Fruit fly (Drosophila melanogaster) whole organism, embryonic: Measurements from ENCODE around the gene PGRP-LA.

Experiments used
- BtbVII ChIP-seq: fragments of 200-800 bp; sonication (Bioruptor generic); optimal IDR thresholded peaks from 3 replicates; lab custom pipeline; 2017; ENCODE audit warnings: missing biosample characterization, mild to moderate bottlenecking, missing genetic modification characterization
- CG10267 ChIP-seq: fragments of 200-800 bp; sonication (Bioruptor generic); optimal IDR thresholded peaks from 2 replicates; lab custom pipeline; 2018; ENCODE audit warnings: missing biosample characterization, mild to moderate bottlenecking, missing genetic modification characterization, moderate library complexity
- CG10274 ChIP-seq: fragments of 200-800 bp; sonication (Bioruptor generic); optimal IDR thresholded peaks from 3 replicates; lab custom pipeline; 2017; ENCODE audit warnings: missing biosample characterization, mild to moderate bottlenecking, missing genetic modification characterization
- CG10321 ChIP-seq: fragments of 200-800 bp; sonication (Bioruptor generic); IDR thresholded peaks from 2 replicates; pipeline ENCODE4 v1.3.6; 2022; ENCODE audit warnings: missing biosample characterization, missing genetic modification characterization
- CG10366 ChIP-seq: fragments of 200-800 bp; sonication (Bioruptor generic); IDR thresholded peaks from 2 replicates; pipeline ENCODE4 v1.3.6; 2022; ENCODE audit warnings: missing biosample characterization, missing genetic modification characterization
- CG10431 ChIP-seq: fragments of 200-800 bp; sonication (Bioruptor generic); optimal IDR thresholded peaks from 3 replicates; lab custom pipeline; 2018; ENCODE audit warnings: missing biosample characterization, mild to moderate bottlenecking, missing genetic modification characterization
- CG12659 ChIP-seq: fragments of 200-800 bp; sonication (Bioruptor generic); optimal IDR thresholded peaks from 3 replicates; lab custom pipeline; 2017; ENCODE audit warnings: mild to moderate bottlenecking, missing biosample characterization, missing genetic modification reagents, missing genetic modification characterization
- CG12744 ChIP-seq: fragments of 200-800 bp; sonication (Bioruptor generic); optimal IDR thresholded peaks from 2 replicates; lab custom pipeline; 2016; ENCODE audit warnings: missing biosample characterization, missing genetic modification characterization
- CG13287 ChIP-seq: fragments of 200-800 bp; sonication (Bioruptor generic); IDR thresholded peaks from 2 replicates; pipeline ENCODE4 v1.3.6; 2022; ENCODE audit warnings: missing biosample characterization, missing genetic modification characterization; ENCODE audit not compliant: partially characterized antibody
- CG14710 ChIP-seq: fragments of 200-800 bp; sonication (Bioruptor generic); optimal IDR thresholded peaks from 3 replicates; lab custom pipeline; 2019; ENCODE audit warnings: missing biosample characterization, mild to moderate bottlenecking, missing genetic modification characterization, moderate library complexity
- CG15601 ChIP-seq: fragments of 200-800 bp; sonication (Bioruptor generic); optimal IDR thresholded peaks from 3 replicates; lab custom pipeline; 2019; ENCODE audit warnings: missing biosample characterization, mild to moderate bottlenecking, missing genetic modification characterization, moderate library complexity
- CG16779 ChIP-seq: fragments of 200-800 bp; sonication (Bioruptor generic); IDR thresholded peaks from 2 replicates; pipeline ENCODE4 v1.3.6; 2022; ENCODE audit warnings: missing biosample characterization, missing genetic modification characterization
- CG17385 ChIP-seq: fragments of 200-800 bp; sonication (Bioruptor generic); optimal IDR thresholded peaks from 3 replicates; lab custom pipeline; 2018; ENCODE audit warnings: missing biosample characterization, mild to moderate bottlenecking, missing genetic modification characterization
- CG30403 ChIP-seq: fragments of 200-800 bp; sonication (Bioruptor generic); optimal IDR thresholded peaks from 3 replicates; lab custom pipeline; 2016; ENCODE audit warnings: missing biosample characterization, missing genetic modification characterization
- CG33213 ChIP-seq: fragments of 200-800 bp; sonication (Bioruptor generic); optimal IDR thresholded peaks from 3 replicates; lab custom pipeline; 2016; ENCODE audit warnings: missing biosample characterization, missing genetic modification characterization
- CG4360 ChIP-seq: fragments of 200-800 bp; sonication (Bioruptor generic); IDR thresholded peaks from 2 replicates; pipeline ENCODE4 v1.3.6; 2022; ENCODE audit warnings: missing biosample characterization, missing genetic modification characterization
- CG6683 ChIP-seq: fragments of 200-800 bp; sonication (Bioruptor generic); optimal IDR thresholded peaks from 2 replicates; lab custom pipeline; 2017; ENCODE audit warnings: missing biosample characterization, mild to moderate bottlenecking, missing genetic modification characterization, missing genetic modification reagents
- CG6813 ChIP-seq: fragments of 200-800 bp; sonication (Bioruptor generic); optimal IDR thresholded peaks from 2 replicates; lab custom pipeline; 2017; ENCODE audit warnings: missing biosample characterization, missing genetic modification characterization, mild to moderate bottlenecking, moderate library complexity, missing genetic modification reagents
- CG7745 ChIP-seq: fragments of 200-800 bp; sonication (Bioruptor generic); optimal IDR thresholded peaks from 2 replicates; lab custom pipeline; 2018; ENCODE audit warnings: missing biosample characterization, mild to moderate bottlenecking, missing genetic modification characterization, moderate library complexity
- CG7987 ChIP-seq: fragments of 200-800 bp; sonication (Bioruptor generic); optimal IDR thresholded peaks from 2 replicates; lab custom pipeline; 2018; ENCODE audit warnings: missing biosample characterization, mild to moderate bottlenecking, missing genetic modification characterization, moderate library complexity
- CG8089 ChIP-seq: fragments of 200-800 bp; sonication (Bioruptor generic); optimal IDR thresholded peaks from 3 replicates; lab custom pipeline; 2016; ENCODE audit warnings: missing biosample characterization, missing genetic modification characterization
- CG9215 ChIP-seq: fragments of 200-800 bp; sonication (Bioruptor generic); IDR thresholded peaks from 2 replicates; pipeline ENCODE4 v1.3.6; 2022; ENCODE audit warnings: missing biosample characterization, missing genetic modification characterization
- CG9727 ChIP-seq: fragments of 200-800 bp; sonication (Bioruptor generic); optimal IDR thresholded peaks from 3 replicates; lab custom pipeline; 2017; ENCODE audit warnings: missing biosample characterization, mild to moderate bottlenecking, missing genetic modification characterization
- Dll ChIP-seq: fragments of 200-800 bp; sonication (Bioruptor generic); IDR thresholded peaks from 4 replicates; pipeline ENCODE4 v1.3.6; 2022; ENCODE audit warnings: missing biosample characterization, missing genetic modification characterization; ENCODE audit not compliant: partially characterized antibody
- Dp ChIP-seq: fragments of 200-800 bp; sonication (Bioruptor generic); optimal IDR thresholded peaks from 2 replicates; lab custom pipeline; 2018; ENCODE audit warnings: missing biosample characterization, mild to moderate bottlenecking, missing genetic modification characterization, moderate library complexity
- Drgx ChIP-seq: fragments of 200-800 bp; sonication (Bioruptor generic); IDR thresholded peaks from 2 replicates; pipeline ENCODE4 v1.3.6; 2022; ENCODE audit warnings: missing biosample characterization, missing genetic modification characterization
- Ets65A ChIP-seq: fragments of 200-800 bp; sonication (Bioruptor generic); peaks from one replicate; lab custom pipeline; 2016; ENCODE audit warnings: missing biosample characterization, missing genetic modification characterization
- Mes4 ChIP-seq: fragments of 200-800 bp; sonication (Bioruptor generic); optimal IDR thresholded peaks from 2 replicates; lab custom pipeline; 2016; ENCODE audit warnings: missing biosample characterization, missing genetic modification characterization
- Myb ChIP-seq: fragments of 200-800 bp; sonication (Bioruptor generic); optimal IDR thresholded peaks from 2 replicates; lab custom pipeline; 2016; ENCODE audit warnings: missing biosample characterization, missing genetic modification characterization
- Optix ChIP-seq: fragments of 200-800 bp; sonication (Bioruptor generic); IDR thresholded peaks from 3 replicates; pipeline ENCODE4 v1.3.6; 2022; ENCODE audit warnings: missing biosample characterization, missing genetic modification characterization
- Rfx ChIP-seq: fragments of 200-800 bp; sonication (Bioruptor generic); IDR thresholded peaks from 2 replicates; pipeline ENCODE4 v1.3.6; 2022; ENCODE audit warnings: missing biosample characterization, missing genetic modification characterization
- Sry-β ChIP-seq: fragments of 200-800 bp; sonication (Bioruptor generic); optimal IDR thresholded peaks from 2 replicates; lab custom pipeline; 2018; ENCODE audit warnings: missing biosample characterization, mild to moderate bottlenecking, missing genetic modification characterization, moderate library complexity
- amos ChIP-seq: fragments of 200-800 bp; sonication (Bioruptor generic); IDR thresholded peaks from 2 replicates; pipeline ENCODE4 v1.3.6; 2022; ENCODE audit warnings: missing biosample characterization, missing genetic modification characterization; ENCODE audit not compliant: partially characterized antibody
- ara ChIP-seq: fragments of 200-800 bp; sonication (Bioruptor generic); IDR thresholded peaks from 2 replicates; pipeline ENCODE4 v1.3.6; 2022; ENCODE audit warnings: missing biosample characterization, missing genetic modification characterization
- crol ChIP-seq: fragments of 200-800 bp; sonication (Bioruptor generic); IDR thresholded peaks from 2 replicates; pipeline ENCODE4 v1.3.6; 2022; ENCODE audit warnings: missing biosample characterization, missing genetic modification characterization
- dan ChIP-seq: fragments of 200-800 bp; sonication (Bioruptor generic); IDR thresholded peaks from 2 replicates; pipeline ENCODE4 v1.3.6; 2022; ENCODE audit warnings: missing biosample characterization, missing genetic modification characterization
- gfzf ChIP-seq: fragments of 200-800 bp; sonication (Bioruptor generic); optimal IDR thresholded peaks from 2 replicates; lab custom pipeline; 2016; ENCODE audit warnings: missing biosample characterization, mild to moderate bottlenecking, missing genetic modification characterization, moderate library complexity
- gsb-n ChIP-seq: fragments of 200-800 bp; sonication (Bioruptor generic); optimal IDR thresholded peaks from 3 replicates; lab custom pipeline; 2018; ENCODE audit warnings: missing biosample characterization, mild to moderate bottlenecking, missing genetic modification characterization
- her ChIP-seq: fragments of 200-800 bp; sonication (Bioruptor generic); optimal IDR thresholded peaks from 2 replicates; lab custom pipeline; 2016; ENCODE audit warnings: missing biosample characterization, missing genetic modification characterization
- jumu ChIP-seq: fragments of 200-800 bp; sonication (Bioruptor generic); optimal IDR thresholded peaks from 3 replicates; lab custom pipeline; 2016; ENCODE audit warnings: missing biosample characterization, missing genetic modification characterization
- lbe ChIP-seq: fragments of 200-800 bp; sonication (Bioruptor generic); optimal IDR thresholded peaks from 2 replicates; lab custom pipeline; 2016; ENCODE audit warnings: missing biosample characterization, mild to moderate bottlenecking, missing genetic modification characterization
- lov ChIP-seq, 2 experiments: fragments of 200-800 bp in 1 of 2; fragments of >200 bp in 1 of 2; sonication (Bioruptor generic) in 1 of 2; IDR thresholded peaks in 1 of 2; optimal IDR thresholded peaks in 1 of 2; 2 replicates in 1 of 2; 3 replicates in 1 of 2; pipeline versions ENCODE4 v1.3.6 to Lab custom; 2017 to 2022; ENCODE audit warnings: missing biosample characterization in 1 of 2, missing genetic modification characterization in 1 of 2
- luna ChIP-seq: fragments of 200-800 bp; sonication (Bioruptor generic); optimal IDR thresholded peaks from 2 replicates; lab custom pipeline; 2016; ENCODE audit warnings: missing biosample characterization, missing genetic modification characterization
- mld ChIP-seq: fragments of 200-800 bp; sonication (Bioruptor generic); IDR thresholded peaks from 3 replicates; pipeline ENCODE4 v1.3.6; 2022; ENCODE audit warnings: missing biosample characterization, missing genetic modification characterization; ENCODE audit not compliant: partially characterized antibody
- nerfin-2 ChIP-seq: fragments of 200-800 bp; sonication (Bioruptor generic); IDR thresholded peaks from 2 replicates; pipeline ENCODE4 v1.3.6; 2022; ENCODE audit warnings: missing biosample characterization, missing genetic modification characterization; ENCODE audit not compliant: partially characterized antibody
- otp ChIP-seq: fragments of 200-800 bp; sonication (Bioruptor generic); IDR thresholded peaks from 3 replicates; pipeline ENCODE4, ENCODE4 v1.3.6; 2022; ENCODE audit warnings: missing biosample characterization, missing genetic modification characterization
- pan ChIP-seq, 4 experiments: fragments of >200 bp in 3 of 4; fragments of 200-800 bp in 1 of 4; sonication (Bioruptor generic) in 1 of 4; optimal IDR thresholded peaks in 3 of 4; IDR thresholded peaks in 1 of 4; 2 replicates each; pipeline versions ENCODE4 v1.3.6 to Lab custom; 2017 to 2022; ENCODE audit warnings: missing biosample characterization in 2 of 4, missing genetic modification characterization in 2 of 4, mixed read lengths in 1 of 4
- psq ChIP-seq: fragments of 200-800 bp; sonication (Bioruptor generic); optimal IDR thresholded peaks from 2 replicates; lab custom pipeline; 2017; ENCODE audit warnings: missing biosample characterization, missing genetic modification characterization
- twi ChIP-seq: fragments of 200-800 bp; optimal IDR thresholded peaks from 2 replicates; lab custom pipeline; 2019; ENCODE audit warnings: missing biosample characterization, mild to moderate bottlenecking, missing genetic modification characterization, moderate library complexity
- zfh2 ChIP-seq: fragments of 200-800 bp; sonication (Bioruptor generic); optimal IDR thresholded peaks from 2 replicates; lab custom pipeline; 2016; ENCODE audit warnings: missing biosample characterization, missing genetic modification characterization

The PGRP-LA gene

DNA sequence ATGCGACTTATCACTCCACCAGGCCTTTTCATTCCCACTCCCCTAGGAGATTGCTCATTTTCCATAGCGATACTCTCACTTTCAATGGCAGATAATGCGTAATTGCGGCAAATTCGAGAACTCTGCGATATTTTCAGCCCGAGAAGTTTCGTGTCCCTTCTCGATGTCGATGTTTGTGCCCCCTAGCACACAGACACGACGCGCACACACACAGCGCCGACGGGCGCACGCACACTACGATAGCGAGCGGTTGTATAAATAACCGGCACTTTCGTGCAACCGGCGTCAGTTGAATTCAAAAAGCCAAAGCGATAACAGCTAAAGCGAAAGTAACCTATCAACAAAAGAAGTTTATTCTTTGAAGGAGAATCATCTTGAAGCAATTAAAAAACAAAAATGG lies 47.5 kb downstream of the PGRP-LA start, which contains the start of gene Hsp23 (continued):
- no peak for TF ChIP-seq luna (GFP tag; lab: Kevin White, UChicago)
- TF ChIP-seq crol: no peak
- no peak for TF ChIP-seq otp (GFP tag; lab: Robert Waterston, UW)
- TF ChIP-seq psq: no peak
- no peak for TF ChIP-seq Dp (GFP tag; lab: Kevin White, UChicago)
- no peak for TF ChIP-seq CG9727 (GFP tag; lab: Kevin White, UChicago)
- no peak for TF ChIP-seq Ets65A (GFP tag; lab: Kevin White, UChicago)
- no peak for TF ChIP-seq pan (optimal IDR thresholded peaks at IDR 0.05; lab: Kevin White, UChicago)
- no peak for TF ChIP-seq pan (GFP tag; optimal IDR thresholded peaks at IDR 0.05 in 1 of 2, IDR thresholded peaks at IDR 0.05 in 1 of 2)
- no peak for TF ChIP-seq CG16779 (GFP tag; lab: Robert Waterston, UW)
- TF ChIP-seq CG33213: no peak
- no peak for TF ChIP-seq Sry-β (GFP tag; lab: Kevin White, UChicago)
- TF ChIP-seq CG17385: no peak
- TF ChIP-seq twi (tag; lab: Kevin White, UChicago): no peak
- peak; percentile 51; the same call in 1 of the 2 replicates for TF ChIP-seq CG13287 (GFP tag; lab: Robert Waterston, UW)
- no peak for TF ChIP-seq CG6813
- no peak for TF ChIP-seq CG30403
- no peak for TF ChIP-seq BtbVII (GFP tag; lab: Kevin White, UChicago)
- no peak for TF ChIP-seq Myb (GFP tag; lab: Kevin White, UChicago)
- TF ChIP-seq Rfx (GFP tag; lab: Robert Waterston, UW): peak; percentile 24; the same call in 1 of the 2 replicates
- TF ChIP-seq CG8089 (GFP tag; lab: Kevin White, UChicago): no peak
- TF ChIP-seq CG6683 (GFP tag; lab: Kevin White, UChicago): no peak
- no peak for TF ChIP-seq CG7987 (GFP tag; lab: Kevin White, UChicago)
- TF ChIP-seq her (GFP tag; lab: Kevin White, UChicago): no peak
- TF ChIP-seq CG14710 (tag; lab: Kevin White, UChicago): no peak
- no peak for TF ChIP-seq CG10267 (tag; lab: Kevin White, UChicago)
- no peak for TF ChIP-seq CG10321 (GFP tag; lab: Robert Waterston, UW)
- peak; percentile 65 for TF ChIP-seq lbe (GFP tag; lab: Kevin White, UChicago)
- no peak for TF ChIP-seq gfzf (GFP tag; lab: Kevin White, UChicago)
- TF ChIP-seq ara (GFP tag; lab: Robert Waterston, UW): no peak
- no peak for TF ChIP-seq CG10431
- TF ChIP-seq CG10366 (GFP tag; lab: Robert Waterston, UW): no peak
- peak; percentile 41 for TF ChIP-seq CG15601 (tag; lab: Kevin White, UChicago)
- no peak for TF ChIP-seq jumu (GFP tag; lab: Kevin White, UChicago)
- peak; percentile 6; the same call in 1 of the 2 replicates for TF ChIP-seq Drgx (GFP tag; lab: Robert Waterston, UW)
- TF ChIP-seq CG9215 (GFP tag; lab: Robert Waterston, UW): no peak
- no peak for TF ChIP-seq gsb-n (tag; lab: Kevin White, UChicago)
- TF ChIP-seq CG4360: no peak
- no peak for TF ChIP-seq lov (optimal IDR thresholded peaks at IDR 0.05; lab: Kevin White, UChicago)
- no peak for TF ChIP-seq lov (GFP tag; IDR thresholded peaks at IDR 0.05; lab: Robert Waterston, UW)
- TF ChIP-seq Mes4 (GFP tag; lab: Kevin White, UChicago): no peak
- peak; percentile 37; the same call in 1 of the 2 replicates for TF ChIP-seq amos (GFP tag; lab: Robert Waterston, UW)
- TF ChIP-seq Optix (GFP tag; lab: Robert Waterston, UW): no peak
- no peak for TF ChIP-seq zfh2 (GFP tag; lab: Kevin White, UChicago)
- no peak for TF ChIP-seq dan (GFP tag; lab: Robert Waterston, UW)
- no peak for TF ChIP-seq CG10274
- no peak for TF ChIP-seq CG12744 (GFP tag; lab: Kevin White, UChicago)
- TF ChIP-seq nerfin-2 (GFP tag; lab: Robert Waterston, UW): no peak; the same call in 1 of the 2 replicates
- TF ChIP-seq CG12659 (GFP tag; lab: Kevin White, UChicago): no peak
- peak; percentile 39; the same call in 1 of the 4 replicates for TF ChIP-seq Dll (GFP tag; lab: Robert Waterston, UW)
- 0 out of 3 replicates have a peak, but pooled peaks have one; percentile 15 for TF ChIP-seq mld (GFP tag; lab: Robert Waterston, UW)
- TF ChIP-seq CG7745 (tag; lab: Kevin White, UChicago): no peak
